Worm (Caenorhabditis elegans) whole organism, late embryonic: Measurements from ENCODE around the gene sec-24.2.

Experiments
- F13H6.1 ChIP-seq: sonication (generic microtip); optimal IDR thresholded peaks from 2 replicates; lab custom pipeline; 2016; ENCODE audit warnings: missing genetic modification characterization, missing compliant biosample characterization
- K02D7.2 ChIP-seq: sonication (generic microtip); optimal IDR thresholded peaks from 2 replicates; lab custom pipeline; 2017; ENCODE audit warnings: mild to moderate bottlenecking, missing genetic modification characterization, missing compliant biosample characterization
- K09A11.1 ChIP-seq: sonication (generic microtip); optimal IDR thresholded peaks from 2 replicates; lab custom pipeline; 2017; ENCODE audit warnings: antibody characterized with exemption, mild to moderate bottlenecking, missing genetic modification characterization, missing compliant biosample characterization; ENCODE audit not compliant: insufficient read depth
- T23F11.4 ChIP-seq: fragments of 200-800 bp; sonication (Bioruptor generic); optimal IDR thresholded peaks from 2 replicates; lab custom pipeline; 2018; ENCODE audit warnings: mild to moderate bottlenecking, missing genetic modification characterization, missing compliant biosample characterization
- Y22D7AL.16 ChIP-seq: sonication (generic microtip); optimal IDR thresholded peaks from 2 replicates; lab custom pipeline; 2016; ENCODE audit warnings: missing genetic modification characterization, missing compliant biosample characterization
- ahr-1 ChIP-seq: sonication (generic microtip); optimal IDR thresholded peaks from 2 replicates; lab custom pipeline; 2016; ENCODE audit warnings: missing genetic modification characterization, missing compliant biosample characterization
- ama-1 ChIP-seq: fragments of 150-350 bp; optimal IDR thresholded peaks from 2 replicates; lab custom pipeline; 2014
- ceh-14 ChIP-seq: sonication (generic microtip); optimal IDR thresholded peaks from 2 replicates; lab custom pipeline; 2016; ENCODE audit warnings: missing genotype, missing genetic modification characterization, missing compliant biosample characterization
- ceh-19 ChIP-seq: fragments of 200-800 bp; sonication (Bioruptor generic); optimal IDR thresholded peaks from 2 replicates; lab custom pipeline; 2018; ENCODE audit warnings: mild to moderate bottlenecking, missing genetic modification characterization, missing compliant biosample characterization
- ceh-2 ChIP-seq: sonication (generic microtip); optimal IDR thresholded peaks from 2 replicates; lab custom pipeline; 2016; ENCODE audit warnings: missing genotype, missing genetic modification characterization, missing compliant biosample characterization
- ceh-22 ChIP-seq: sonication (generic microtip); optimal IDR thresholded peaks from 2 replicates; lab custom pipeline; 2017; ENCODE audit warnings: missing biosample characterization, missing genetic modification characterization
- ceh-31 ChIP-seq: sonication (generic microtip); optimal IDR thresholded peaks from 2 replicates; lab custom pipeline; 2016; ENCODE audit warnings: missing genetic modification characterization, missing compliant biosample characterization
- ceh-34 ChIP-seq: sonication (generic microtip); optimal IDR thresholded peaks from 2 replicates; lab custom pipeline; 2016; ENCODE audit warnings: mild to moderate bottlenecking, missing genetic modification characterization, missing compliant biosample characterization
- ceh-45 ChIP-seq: fragments of 200-800 bp; sonication (Bioruptor generic); IDR thresholded peaks from 2 replicates; pipeline ENCODE4 v1.3.6; 2022; ENCODE audit warnings: missing genetic modification reagents, missing genetic modification characterization, missing compliant biosample characterization
- ceh-48 ChIP-seq: sonication (generic microtip); optimal IDR thresholded peaks from 2 replicates; lab custom pipeline; 2016; ENCODE audit warnings: missing genetic modification characterization, inconsistent platforms, missing compliant biosample characterization
- ceh-9 ChIP-seq: sonication (generic microtip); optimal IDR thresholded peaks from 2 replicates; lab custom pipeline; 2016; ENCODE audit warnings: mild to moderate bottlenecking, missing genetic modification characterization, inconsistent platforms, missing compliant biosample characterization
- dmd-4 ChIP-seq: sonication (generic microtip); optimal IDR thresholded peaks from 2 replicates; lab custom pipeline; 2016; ENCODE audit warnings: borderline replicate concordance, missing genetic modification characterization, missing compliant biosample characterization
- elt-2 ChIP-seq: sonication (generic microtip); optimal IDR thresholded peaks from 2 replicates; lab custom pipeline; 2016; ENCODE audit warnings: missing genetic modification reagents, missing genetic modification characterization, missing compliant biosample characterization
- elt-4 ChIP-seq: sonication (generic microtip); optimal IDR thresholded peaks from 2 replicates; lab custom pipeline; 2016; ENCODE audit warnings: missing genetic modification characterization, missing compliant biosample characterization
- fax-1 ChIP-seq: sonication (generic microtip); optimal IDR thresholded peaks from 2 replicates; lab custom pipeline; 2016; ENCODE audit warnings: missing genotype, missing genetic modification characterization, missing compliant biosample characterization
- fkh-10 ChIP-seq: fragments of 150-350 bp; optimal IDR thresholded peaks from 2 replicates; lab custom pipeline; 2014; ENCODE audit warnings: missing biosample characterization, missing genetic modification reagents, missing genetic modification characterization
- fkh-6 ChIP-seq: sonication (generic microtip); optimal IDR thresholded peaks from 2 replicates; lab custom pipeline; 2016; ENCODE audit warnings: missing genetic modification characterization, missing compliant biosample characterization
- gmeb-2 ChIP-seq: sonication (generic microtip); optimal IDR thresholded peaks from 2 replicates; lab custom pipeline; 2016; ENCODE audit warnings: missing genetic modification characterization, inconsistent platforms, missing compliant biosample characterization
- hlh-13 ChIP-seq: fragments of 200-800 bp; sonication (Bioruptor generic); optimal IDR thresholded peaks from 2 replicates; lab custom pipeline; 2018; ENCODE audit warnings: mild to moderate bottlenecking, missing genetic modification characterization, missing compliant biosample characterization
- hlh-30 ChIP-seq: sonication (generic microtip); optimal IDR thresholded peaks from 2 replicates; lab custom pipeline; 2017; ENCODE audit warnings: antibody characterized with exemption, missing genetic modification characterization, missing compliant biosample characterization; ENCODE audit not compliant: insufficient read depth
- hlh-6 ChIP-seq: sonication (generic microtip); optimal IDR thresholded peaks from 2 replicates; lab custom pipeline; 2016; ENCODE audit warnings: missing genotype, missing genetic modification characterization, missing compliant biosample characterization
- hlh-8 ChIP-seq: sonication (generic microtip); optimal IDR thresholded peaks from 2 replicates; lab custom pipeline; 2016; ENCODE audit warnings: missing genotype, missing genetic modification characterization, missing compliant biosample characterization
- lim-6 ChIP-seq: sonication (generic microtip); optimal IDR thresholded peaks from 2 replicates; lab custom pipeline; 2016; ENCODE audit warnings: missing genetic modification characterization, missing compliant biosample characterization
- lin-11 ChIP-seq: fragments of 200-800 bp; sonication (Bioruptor generic); optimal IDR thresholded peaks from 2 replicates; lab custom pipeline; 2018; ENCODE audit warnings: mild to moderate bottlenecking, missing genetic modification characterization, missing compliant biosample characterization
- madf-2 ChIP-seq: sonication (generic microtip); optimal IDR thresholded peaks from 2 replicates; lab custom pipeline; 2017; ENCODE audit warnings: missing genetic modification characterization, missing compliant biosample characterization
- mec-3 ChIP-seq: sonication (generic microtip); optimal IDR thresholded peaks from 2 replicates; lab custom pipeline; 2016; ENCODE audit warnings: borderline replicate concordance, missing genetic modification characterization, missing compliant biosample characterization
- nfya-1 ChIP-seq: sonication (generic microtip); optimal IDR thresholded peaks from 2 replicates; lab custom pipeline; 2017; ENCODE audit warnings: missing genetic modification characterization, mild to moderate bottlenecking, missing compliant biosample characterization, antibody characterized with exemption, moderate library complexity
- nhr-11 ChIP-seq: fragments of 150-350 bp; optimal IDR thresholded peaks from 2 replicates; lab custom pipeline; 2014; ENCODE audit warnings: missing biosample characterization, missing genetic modification characterization
- nhr-232 ChIP-seq: sonication (generic microtip); optimal IDR thresholded peaks from 2 replicates; lab custom pipeline; 2016; ENCODE audit warnings: missing genetic modification characterization, missing compliant biosample characterization
- npax-4 ChIP-seq: sonication (generic microtip); optimal IDR thresholded peaks from 2 replicates; lab custom pipeline; 2016; ENCODE audit warnings: missing genetic modification characterization, missing compliant biosample characterization
- pag-3 ChIP-seq: sonication (generic microtip); optimal IDR thresholded peaks from 2 replicates; lab custom pipeline; 2016; ENCODE audit warnings: missing compliant biosample characterization, missing genetic modification characterization, borderline replicate concordance
- pat-9 ChIP-seq: fragments of 200-800 bp; sonication (Bioruptor generic); optimal IDR thresholded peaks from 2 replicates; lab custom pipeline; 2018; ENCODE audit warnings: mild to moderate bottlenecking, missing genetic modification characterization, moderate library complexity, missing compliant biosample characterization
- pax-1 ChIP-seq: fragments of 150-350 bp; optimal IDR thresholded peaks from 2 replicates; lab custom pipeline; 2014; ENCODE audit warnings: missing biosample characterization, missing genetic modification characterization
- pha-4 ChIP-seq: fragments of 150-350 bp; optimal IDR thresholded peaks from 2 replicates; lab custom pipeline; 2018; ENCODE audit warnings: missing biosample characterization, missing genetic modification reagents, missing genetic modification characterization
- ref-2 ChIP-seq: sonication (generic microtip); optimal IDR thresholded peaks from 2 replicates; lab custom pipeline; 2016; ENCODE audit warnings: missing genetic modification characterization, missing compliant biosample characterization
- sox-4 ChIP-seq: sonication (generic microtip); optimal IDR thresholded peaks from 2 replicates; lab custom pipeline; 2017; ENCODE audit warnings: mild to moderate bottlenecking, missing genetic modification characterization, inconsistent platforms, missing compliant biosample characterization
- syd-9 ChIP-seq: sonication (generic microtip); optimal IDR thresholded peaks from 2 replicates; lab custom pipeline; 2016; ENCODE audit warnings: mild to moderate bottlenecking, missing genetic modification characterization, moderate library complexity, missing compliant biosample characterization
- tbx-2 ChIP-seq: sonication (generic microtip); optimal IDR thresholded peaks from 2 replicates; lab custom pipeline; 2016; ENCODE audit warnings: missing genetic modification characterization, missing compliant biosample characterization
- tbx-7 ChIP-seq: sonication (generic microtip); optimal IDR thresholded peaks from 2 replicates; lab custom pipeline; 2016; ENCODE audit warnings: missing genotype, missing genetic modification characterization, missing compliant biosample characterization
- unc-3 ChIP-seq, 2 experiments: fragments of 200-800 bp in 1 of 2; sonication (Bioruptor generic) in 1 of 2; sonication (generic microtip) in 1 of 2; conservative IDR thresholded peaks in 1 of 2; optimal IDR thresholded peaks in 1 of 2; 2 replicates each; pipeline versions ENCODE4 v1.3.6 to Lab custom; 2016 to 2022; ENCODE audit warnings: missing compliant biosample characterization in 2 of 2, missing genetic modification characterization in 2 of 2, missing genetic modification reagents in 1 of 2
- unc-42 ChIP-seq: sonication (generic microtip); optimal IDR thresholded peaks from 2 replicates; lab custom pipeline; 2016; ENCODE audit warnings: missing genotype, missing genetic modification characterization, missing compliant biosample characterization
- unc-55 ChIP-seq: sonication (generic microtip); optimal IDR thresholded peaks from 2 replicates; lab custom pipeline; 2017; ENCODE audit warnings: missing biosample characterization, missing genetic modification reagents, missing genetic modification characterization
- zip-5 ChIP-seq: sonication (generic microtip); optimal IDR thresholded peaks from 2 replicates; lab custom pipeline; 2016; ENCODE audit warnings: missing genetic modification characterization, missing compliant biosample characterization

The sec-24.2 gene

DNA sequence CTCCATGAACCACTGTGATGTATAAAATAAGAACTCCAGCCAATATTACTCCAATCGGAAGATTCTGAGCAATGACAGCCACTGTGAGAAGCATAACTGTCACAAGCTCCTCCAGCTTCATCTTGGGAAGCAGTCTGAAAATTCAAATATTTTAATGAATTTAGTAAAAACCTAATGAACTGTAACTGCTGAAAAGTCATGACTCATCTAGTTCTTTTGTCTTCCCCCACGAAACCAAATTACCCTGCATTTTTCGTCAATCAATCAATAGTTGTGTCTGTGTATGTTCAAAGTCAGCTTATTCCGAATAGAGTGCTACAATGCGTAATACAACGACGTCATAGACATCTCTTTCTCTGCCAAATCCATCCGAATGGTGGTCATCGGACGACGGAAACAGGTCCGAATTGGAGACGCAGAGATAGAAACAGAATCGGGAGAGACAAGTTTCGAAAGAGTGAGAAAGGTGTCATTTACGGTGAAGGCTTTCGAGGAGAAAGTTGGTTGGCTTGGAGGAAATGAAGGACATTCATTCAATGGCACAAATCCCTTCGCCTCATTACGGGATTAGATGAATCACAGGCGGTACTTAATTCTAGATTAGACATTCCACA lies 36.2 kb upstream of the sec-24.2 start:
- no peak for TF ChIP-seq unc-55 (GFP tag; lab: Kevin White, UChicago)
- TF ChIP-seq nfya-1 (tag; lab: Kevin White, UChicago) = peak; percentile 20
- TF ChIP-seq nhr-232 = no peak
- no peak for TF ChIP-seq K02D7.2 (tag; lab: Kevin White, UChicago)
- TF ChIP-seq ceh-22 (tag; lab: Kevin White, UChicago) = no peak
- TF ChIP-seq tbx-7 = no peak
- TF ChIP-seq lin-11 (tag; lab: Kevin White, UChicago) = no peak
- TF ChIP-seq ref-2 (tag; lab: Kevin White, UChicago) = peak; percentile 54
- no peak for TF ChIP-seq unc-3 (GFP tag; conservative IDR thresholded peaks at IDR 0.05; lab: Robert Waterston, UW)
- TF ChIP-seq unc-3 (tag; optimal IDR thresholded peaks at IDR 0.05; lab: Kevin White, UChicago) = no peak
- TF ChIP-seq dmd-4 (tag; lab: Kevin White, UChicago) = no peak
- TF ChIP-seq syd-9 (tag; lab: Kevin White, UChicago) = no peak
- no peak for TF ChIP-seq pat-9 (tag; lab: Kevin White, UChicago)
- TF ChIP-seq ceh-31 (tag; lab: Kevin White, UChicago) = peak; percentile 19
- no peak for TF ChIP-seq hlh-30
- no peak for TF ChIP-seq zip-5

DNA sequence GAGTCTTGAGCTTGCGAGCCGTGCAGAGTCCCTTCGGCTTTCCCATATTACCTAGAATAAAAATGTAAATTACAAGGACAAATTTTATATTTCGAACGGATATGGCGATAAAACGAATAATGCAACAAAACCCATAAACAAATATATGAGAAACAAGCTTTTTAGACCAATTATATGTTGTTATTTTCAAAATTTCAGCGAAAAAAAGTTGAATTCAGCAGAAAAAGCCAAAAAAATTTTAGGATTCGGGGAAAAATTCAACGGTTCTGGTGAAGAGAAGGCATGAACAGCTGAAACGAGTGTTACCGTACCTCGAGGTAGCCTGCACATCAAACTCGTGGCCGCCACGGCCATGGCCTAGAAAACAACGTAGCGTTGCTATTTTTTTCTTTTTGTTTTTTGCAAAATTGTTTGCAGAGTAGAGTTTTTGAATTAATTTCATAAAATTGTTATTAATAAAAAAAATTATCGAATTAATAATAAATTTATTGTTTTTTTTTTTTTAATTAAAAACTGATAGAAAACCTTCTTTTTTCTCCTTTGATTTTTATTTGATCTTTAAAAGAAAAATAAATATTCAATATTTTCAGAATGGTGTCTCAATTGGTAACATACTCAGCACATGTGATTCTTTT lies 30.5 kb upstream of the sec-24.2 start, which contains the start of the genes rps-23 and dpm-3:
Gene rps-23, minus strand, starts transcription at position 51 of the 635 bp plus-strand sequence.
Gene dpm-3, plus strand, starts transcription at position 585 of the 635 bp plus-strand sequence.
- TF ChIP-seq ref-2 (tag; lab: Kevin White, UChicago) (peak; percentile 70), ceh-45 (GFP tag; lab: Robert Waterston, UW) (no peak), ceh-22 (tag; lab: Kevin White, UChicago) (no peak), madf-2 (tag; lab: Kevin White, UChicago) (peak; percentile 72), ahr-1 (no peak), fkh-6 (peak; percentile 76), npax-4 (tag; lab: Kevin White, UChicago) (no peak), tbx-2 (tag; lab: Kevin White, UChicago) (peak; percentile 93), ceh-2 (tag; lab: Kevin White, UChicago) (peak; percentile 90), ama-1 (lab: Kevin White, UChicago) (no peak), ceh-14 (peak; percentile 35), F13H6.1 (peak; percentile 37), hlh-13 (GFP tag; lab: Kevin White, UChicago) (peak; percentile 57), pag-3 (no peak), ceh-19 (GFP tag; lab: Kevin White, UChicago) (no peak), syd-9 (tag; lab: Kevin White, UChicago) (no peak), pha-4 (no peak), mec-3 (tag; lab: Kevin White, UChicago) (no peak), fkh-10 (GFP tag; lab: Kevin White, UChicago) (no peak), ceh-34 (peak; percentile 67), nfya-1 (tag; lab: Kevin White, UChicago) (peak; percentile 90), Y22D7AL.16 (tag; lab: Kevin White, UChicago) (peak; percentile 58), sox-4 (tag; lab: Kevin White, UChicago) (no peak), pax-1 (tag; lab: Kevin White, UChicago) (peak; percentile 69), unc-42 (tag; lab: Kevin White, UChicago) (peak; percentile 69), gmeb-2 (tag; lab: Kevin White, UChicago) (no peak), K02D7.2 (tag; lab: Kevin White, UChicago) (no peak), ceh-48 (tag; lab: Kevin White, UChicago) (no peak), fax-1 (tag; lab: Kevin White, UChicago) (peak; percentile 76), K09A11.1 (tag; lab: Kevin White, UChicago) (no peak), hlh-30 (peak; percentile 69), hlh-6 (tag; lab: Kevin White, UChicago) (peak; percentile 20), lin-11 (tag; lab: Kevin White, UChicago) (no peak), elt-2 (tag; lab: Kevin White, UChicago) (peak; percentile 70), ceh-9 (tag; lab: Kevin White, UChicago) (no peak), unc-55 (GFP tag; lab: Kevin White, UChicago) (peak; percentile 46), pat-9 (tag; lab: Kevin White, UChicago) (no peak), nhr-11 (tag; lab: Kevin White, UChicago) (no peak), hlh-8 (tag; lab: Kevin White, UChicago) (peak; percentile 75), lim-6 (tag; lab: Kevin White, UChicago) (peak; percentile 84), T23F11.4 (GFP tag; lab: Kevin White, UChicago) (peak; percentile 10), elt-4 (tag; lab: Kevin White, UChicago) (no peak)
